Fruit fly (Drosophila melanogaster): ENCODE results near the gene GluRIIA.
A peak's percentile ranks its signal among the peaks of the same experiment; 100 is the strongest.

Gene GluRIIA

dm6 chr2L:5546518-5547287, 8.2 kb upstream of the GluRIIA start, which contains the start of gene Oscillin (continued):
- TF ChIP-seq Fer3 (tag; optimal IDR thresholded peaks at IDR 0.05) = peak; percentile 82
- TF ChIP-seq CG6765 (GFP tag; optimal IDR thresholded peaks at IDR 0.05) = peak; percentile 62
- peak in 1 of 2 experiments; percentile 80 for TF ChIP-seq Eip74EF (GFP tag; optimal IDR thresholded peaks at IDR 0.05)
- TF ChIP-seq CG4820 (GFP tag; optimal IDR thresholded peaks at IDR 0.05) = peak; percentile 65
- TF ChIP-seq her (GFP tag; optimal IDR thresholded peaks at IDR 0.05) = no peak
- TF ChIP-seq hth (optimal IDR thresholded peaks at IDR 0.05) = no peak
- TF ChIP-seq CG12942 (GFP tag; optimal IDR thresholded peaks at IDR 0.05) = no peak
- no peak for TF ChIP-seq Atf3 (GFP tag; optimal IDR thresholded peaks at IDR 0.05)
- TF ChIP-seq CG30020 (tag; optimal IDR thresholded peaks at IDR 0.05) = peak; percentile 51
- TF ChIP-seq MESR4 (GFP tag; optimal IDR thresholded peaks at IDR 0.05) = peak; percentile 13
- no peak for TF ChIP-seq zfh2 (GFP tag; optimal IDR thresholded peaks at IDR 0.05)
- no peak for TF ChIP-seq ash1 (GFP tag; optimal IDR thresholded peaks at IDR 0.05)
- peak; percentile 78 for TF ChIP-seq CG4328 (GFP tag; optimal IDR thresholded peaks at IDR 0.05)
- no peak for TF ChIP-seq Hey (tag; optimal IDR thresholded peaks at IDR 0.05)
- no peak for TF ChIP-seq ab (GFP tag; optimal IDR thresholded peaks at IDR 0.05)
- peak; percentile 13 for TF ChIP-seq Dad (GFP tag; optimal IDR thresholded peaks at IDR 0.05)
- TF ChIP-seq fd3F (GFP tag; optimal IDR thresholded peaks at IDR 0.05) = peak; percentile 74
- TF ChIP-seq lbe (GFP tag; optimal IDR thresholded peaks at IDR 0.05) = peak; percentile 64
- TF ChIP-seq YL-1 (GFP tag; optimal IDR thresholded peaks at IDR 0.05) = peak; percentile 49
- no peak for TF ChIP-seq CG7928 (GFP tag; optimal IDR thresholded peaks at IDR 0.05)
- TF ChIP-seq kah (GFP tag; optimal IDR thresholded peaks at IDR 0.05) = peak; percentile 61
- TF ChIP-seq Dfd (GFP tag; optimal IDR thresholded peaks at IDR 0.05) = no peak
- no peak for TF ChIP-seq CG18011 (GFP tag; optimal IDR thresholded peaks at IDR 0.05)
- TF ChIP-seq dpn (GFP tag; optimal IDR thresholded peaks at IDR 0.05) = peak; percentile 61 to 65
- TF ChIP-seq Sox102F (GFP tag; optimal IDR thresholded peaks at IDR 0.05) = peak; percentile 91
- peak; percentile 45 for TF ChIP-seq CG4404 (GFP tag; IDR thresholded peaks at IDR 0.05)
- TF ChIP-seq CG12071 (GFP tag; optimal IDR thresholded peaks at IDR 0.05) = no peak
- peak; percentile 69 for TF ChIP-seq CG4730 (GFP tag; IDR thresholded peaks at IDR 0.05)
- TF ChIP-seq sd (tag; optimal IDR thresholded peaks at IDR 0.05) = peak; percentile 91
- no peak for TF ChIP-seq shn (GFP tag; optimal IDR thresholded peaks at IDR 0.05)
- peak; percentile 94 for TF ChIP-seq CG10274 (GFP tag; optimal IDR thresholded peaks at IDR 0.05)
- no peak for TF ChIP-seq aop (GFP tag; IDR thresholded peaks at IDR 0.05)
- TF ChIP-seq CG14965 (GFP tag; optimal IDR thresholded peaks at IDR 0.05; ENCODE audit: borderline replicate concordance) = no peak
- TF ChIP-seq lola (GFP tag; optimal IDR thresholded peaks at IDR 0.05) = peak in 1 of 3 experiments; percentile 87
- TF ChIP-seq Lim3 (GFP tag; IDR thresholded peaks at IDR 0.05) = no peak
- TF ChIP-seq Dll (GFP tag; IDR thresholded peaks at IDR 0.05; ENCODE audit: partially characterized antibody) = peak; percentile 66; the same call in 3 of the 4 replicates
- no peak for TF ChIP-seq schlank (tag; optimal IDR thresholded peaks at IDR 0.05)
- TF ChIP-seq CG32532 (GFP tag; IDR thresholded peaks at IDR 0.05) = peak; percentile 90
- TF ChIP-seq CG9437 (GFP tag; optimal IDR thresholded peaks at IDR 0.05) = peak; percentile 40
- TF ChIP-seq cas (GFP tag; IDR thresholded peaks at IDR 0.05) = peak; percentile 36; the same call in 1 of the 2 replicates
- peak; percentile 88 for TF ChIP-seq Sox100B (GFP tag; optimal IDR thresholded peaks at IDR 0.05)
- 0 out of 2 replicates have a peak, but pooled peaks have one; percentile 7 for TF ChIP-seq danr (GFP tag; IDR thresholded peaks at IDR 0.05)
- TF ChIP-seq Hmx (GFP tag; optimal IDR thresholded peaks at IDR 0.05) = peak; percentile 56
- peak; percentile 31 for TF ChIP-seq CG17802 (tag; optimal IDR thresholded peaks at IDR 0.05)
- TF ChIP-seq Hr39 (optimal IDR thresholded peaks at IDR 0.05) = no peak
- no peak for TF ChIP-seq Bdp1 (GFP tag; optimal IDR thresholded peaks at IDR 0.05)
- peak; percentile 30 for TF ChIP-seq pho (GFP tag; optimal IDR thresholded peaks at IDR 0.05)
- TF ChIP-seq tup (GFP tag; optimal IDR thresholded peaks at IDR 0.05) = no peak
- TF ChIP-seq pb (GFP tag; optimal IDR thresholded peaks at IDR 0.05) = no peak
